Worm (Caenorhabditis elegans) whole organism, mixed stage, embryonic: Measurements from ENCODE around the gene F31D4.8.

ENCODE experiments used
- M03D4.4 ChIP-seq: sonication (generic microtip); optimal IDR thresholded peaks from 2 replicates; lab custom pipeline; 2017; ENCODE audit warnings: mild to moderate bottlenecking, missing genetic modification characterization, missing compliant biosample characterization
- blmp-1 ChIP-seq: fragments of 150-350 bp; optimal IDR thresholded peaks from 2 replicates; lab custom pipeline; 2014; ENCODE audit warnings: missing biosample characterization, missing genetic modification characterization
- ceh-39 ChIP-seq: fragments of 150-350 bp; optimal IDR thresholded peaks from 2 replicates; lab custom pipeline; 2014; ENCODE audit warnings: missing biosample characterization, missing genetic modification characterization
- ceh-43 ChIP-seq: fragments of 200-800 bp; sonication (Bioruptor generic); optimal IDR thresholded peaks from 2 replicates; lab custom pipeline; 2018; ENCODE audit warnings: mild to moderate bottlenecking, missing genetic modification characterization, moderate library complexity, missing compliant biosample characterization
- ceh-83 ChIP-seq: fragments of 200-800 bp; sonication (Bioruptor generic); optimal IDR thresholded peaks from 2 replicates; lab custom pipeline; 2018; ENCODE audit warnings: mild to moderate bottlenecking, missing genetic modification characterization, missing compliant biosample characterization
- ces-1 ChIP-seq: fragments of 150-350 bp; optimal IDR thresholded peaks from 2 replicates; lab custom pipeline; 2014; ENCODE audit warnings: missing biosample characterization, missing genetic modification reagents, missing genetic modification characterization
- cnd-1 ChIP-seq: fragments of 200-800 bp; sonication (Bioruptor generic); optimal IDR thresholded peaks from 2 replicates; lab custom pipeline; 2018; ENCODE audit warnings: mild to moderate bottlenecking, missing genetic modification characterization, missing compliant biosample characterization
- elt-1 ChIP-seq: sonication (generic microtip); optimal IDR thresholded peaks from 2 replicates; lab custom pipeline; 2017; ENCODE audit warnings: missing genetic modification characterization, mild to moderate bottlenecking, missing compliant biosample characterization, antibody characterized with exemption, moderate library complexity, borderline replicate concordance; ENCODE audit not compliant: insufficient read depth
- flh-1 ChIP-seq: fragments of 200-800 bp; sonication (Bioruptor generic); optimal IDR thresholded peaks from 2 replicates; lab custom pipeline; 2018; ENCODE audit warnings: mild to moderate bottlenecking, missing genetic modification characterization, moderate library complexity, missing compliant biosample characterization
- ham-2 ChIP-seq: fragments of 200-800 bp; sonication (Bioruptor generic); optimal IDR thresholded peaks from 2 replicates; lab custom pipeline; 2018; ENCODE audit warnings: mild to moderate bottlenecking, missing genetic modification characterization, missing compliant biosample characterization
- hlh-1 ChIP-seq: fragments of 150-350 bp; optimal IDR thresholded peaks from 2 replicates; lab custom pipeline; 2014; ENCODE audit warnings: missing biosample characterization, missing genetic modification reagents, missing genetic modification characterization
- lin-13 ChIP-seq: fragments of 150-350 bp; optimal IDR thresholded peaks from 2 replicates; lab custom pipeline; 2014; ENCODE audit warnings: missing biosample characterization, missing genetic modification characterization
- mab-5 ChIP-seq: fragments of 150-350 bp; optimal IDR thresholded peaks from 2 replicates; lab custom pipeline; 2014; ENCODE audit warnings: missing biosample characterization, missing genetic modification characterization
- mep-1 ChIP-seq: fragments of 150-350 bp; optimal IDR thresholded peaks from 2 replicates; lab custom pipeline; 2017; ENCODE audit warnings: missing biosample characterization, missing genetic modification reagents, missing genetic modification characterization, inconsistent platforms
- mls-2 ChIP-seq: sonication (generic microtip); optimal IDR thresholded peaks from 2 replicates; lab custom pipeline; 2016; ENCODE audit warnings: mild to moderate bottlenecking, missing genetic modification characterization, moderate library complexity, missing compliant biosample characterization
- nhr-12 ChIP-seq: fragments of 150-350 bp; optimal IDR thresholded peaks from 2 replicates; lab custom pipeline; 2014; ENCODE audit warnings: missing biosample characterization, missing genetic modification characterization
- nhr-237 ChIP-seq: fragments of 150-350 bp; optimal IDR thresholded peaks from 2 replicates; lab custom pipeline; 2014; ENCODE audit warnings: missing biosample characterization, missing genetic modification characterization
- nhr-28 ChIP-seq: fragments of 150-350 bp; optimal IDR thresholded peaks from 2 replicates; lab custom pipeline; 2014; ENCODE audit warnings: missing biosample characterization, missing genetic modification characterization
- nhr-76 ChIP-seq: sonication (generic microtip); optimal IDR thresholded peaks from 2 replicates; lab custom pipeline; 2017; ENCODE audit warnings: missing biosample characterization, missing genetic modification characterization
- pha-4 ChIP-seq: fragments of 150-350 bp; optimal IDR thresholded peaks from 2 replicates; lab custom pipeline; 2018; ENCODE audit warnings: missing biosample characterization, missing genetic modification reagents, missing genetic modification characterization
- sem-2 ChIP-seq: fragments of 200-800 bp; sonication (Bioruptor generic); optimal IDR thresholded peaks from 2 replicates; lab custom pipeline; 2018; ENCODE audit warnings: mild to moderate bottlenecking, missing genetic modification characterization, missing compliant biosample characterization
- sptf-1 ChIP-seq: sonication (generic microtip); optimal IDR thresholded peaks from 2 replicates; lab custom pipeline; 2017; ENCODE audit warnings: mild to moderate bottlenecking, missing genetic modification characterization, moderate library complexity, missing compliant biosample characterization
- tbx-8 ChIP-seq: fragments of 200-800 bp; sonication (Bioruptor generic); optimal IDR thresholded peaks from 2 replicates; lab custom pipeline; 2018; ENCODE audit warnings: mild to moderate bottlenecking, missing genetic modification characterization, moderate library complexity, missing compliant biosample characterization
- unc-120 ChIP-seq: sonication (generic microtip); optimal IDR thresholded peaks from 2 replicates; lab custom pipeline; 2017; ENCODE audit warnings: missing genetic modification characterization, missing compliant biosample characterization; ENCODE audit not compliant: poor library complexity, severe bottlenecking
- unc-39 ChIP-seq: fragments of 150-350 bp; optimal IDR thresholded peaks from 2 replicates; lab custom pipeline; 2014; ENCODE audit warnings: missing biosample characterization, missing genetic modification characterization
- unc-62 ChIP-seq: fragments of 150-350 bp; optimal IDR thresholded peaks from 2 replicates; lab custom pipeline; 2014; ENCODE audit warnings: missing biosample characterization, missing genetic modification reagents, missing genetic modification characterization
- zip-8 ChIP-seq: fragments of 150-350 bp; optimal IDR thresholded peaks from 2 replicates; lab custom pipeline; 2014; ENCODE audit warnings: missing biosample characterization, missing genetic modification characterization
- ztf-11 ChIP-seq: fragments of 150-350 bp; optimal IDR thresholded peaks from 2 replicates; lab custom pipeline; 2014; ENCODE audit warnings: missing biosample characterization, missing genetic modification characterization

F31D4.8 gene

ce11 chrV:20828820-20829219, 39.4 kb downstream of the F31D4.8 start, which contains the start of gene sbt-1:
TSS of gene sbt-1 (minus strand) at chrV:20828881.
- TF ChIP-seq unc-39 (no peak), mep-1 (tag; lab: Kevin White, UChicago) (peak; percentile 5), ces-1 (GFP tag; lab: Kevin White, UChicago) (peak; percentile 70), unc-120 (tag; lab: Kevin White, UChicago) (no peak), nhr-12 (no peak)
- TF ChIP-seq, all 35 proteins: peak for 2

DNA sequence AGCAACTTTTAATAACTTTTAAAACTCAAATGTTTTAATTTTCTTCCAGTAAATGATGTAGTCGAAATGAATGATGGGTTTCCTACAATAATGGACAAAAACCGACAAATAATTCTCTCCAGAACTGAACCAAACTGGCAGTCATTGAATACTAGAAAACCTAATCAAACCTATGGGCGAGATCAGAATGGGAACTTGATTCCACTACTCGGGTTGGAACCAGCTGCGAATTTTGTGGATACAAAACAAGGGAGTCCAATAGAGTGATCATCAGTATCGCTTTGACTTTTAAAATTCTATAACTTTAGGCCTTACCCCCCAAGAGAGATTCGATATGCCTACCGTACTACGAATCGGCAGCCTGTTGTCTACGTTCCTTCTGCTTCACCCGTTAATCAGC, 41.6 kb downstream of the F31D4.8 start:
- no peak for TF ChIP-seq lin-13 (tag; lab: Kevin White, UChicago)
- TF ChIP-seq cnd-1, result no peak
- TF ChIP-seq mab-5 (tag; lab: Kevin White, UChicago), result no peak
- TF ChIP-seq elt-1 (tag; lab: Kevin White, UChicago), result no peak
- TF ChIP-seq mep-1 (tag; lab: Kevin White, UChicago), result no peak
- TF ChIP-seq nhr-28 (tag; lab: Kevin White, UChicago), result no peak
- no peak for TF ChIP-seq ceh-43
- no peak for TF ChIP-seq M03D4.4 (tag; lab: Kevin White, UChicago)
- no peak for TF ChIP-seq nhr-237 (tag; lab: Kevin White, UChicago)
- no peak for TF ChIP-seq unc-120 (tag; lab: Kevin White, UChicago)
- no peak for TF ChIP-seq blmp-1 (tag; lab: Kevin White, UChicago)
- no peak for TF ChIP-seq ham-2
- TF ChIP-seq mls-2 (tag; lab: Kevin White, UChicago), result no peak
- TF ChIP-seq nhr-76 (tag; lab: Kevin White, UChicago), result no peak
- no peak for TF ChIP-seq tbx-8 (GFP tag; lab: Kevin White, UChicago)
- TF ChIP-seq ceh-39 (tag; lab: Kevin White, UChicago), result no peak
- no peak for TF ChIP-seq unc-39

DNA sequence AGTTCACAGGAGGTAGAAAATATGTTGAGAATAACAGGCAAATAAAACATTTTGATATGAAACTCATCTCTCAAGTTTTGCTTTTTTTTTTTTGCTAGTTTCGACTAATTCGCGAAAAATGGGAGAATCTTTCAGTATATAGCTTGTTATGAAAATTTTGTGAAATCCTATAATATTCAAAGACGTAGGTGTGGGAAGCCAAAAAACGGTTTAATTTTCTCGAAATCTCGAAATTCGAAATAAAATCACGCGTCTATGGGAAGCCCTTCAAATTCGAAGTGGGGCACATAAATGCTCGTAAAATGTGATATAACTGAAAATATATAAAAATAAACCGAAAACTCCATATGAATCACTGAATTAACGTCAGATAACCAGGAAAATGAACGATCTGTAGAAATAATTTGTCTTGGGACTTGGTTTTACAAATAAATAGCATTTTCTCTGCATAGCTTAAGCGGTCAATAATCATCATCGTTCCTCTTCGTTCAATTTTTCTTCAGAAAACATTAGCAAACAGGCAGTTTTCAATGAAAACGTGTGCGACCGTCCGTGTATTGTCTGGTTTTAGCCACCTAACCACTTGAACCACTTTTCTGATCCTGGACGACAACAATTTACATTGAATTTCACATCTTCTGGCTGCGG, 43.1 kb downstream of the F31D4.8 start, which contains the start of the genes gcy-22 and grl-14:
Gene gcy-22 (minus strand): TSS at position 101 of the 648 bp plus-strand sequence.
Gene grl-14 (plus strand): TSS at position 598 of the 648 bp plus-strand sequence.
- TF ChIP-seq lin-13 (tag; lab: Kevin White, UChicago) (no peak), cnd-1 (no peak), zip-8 (tag; lab: Kevin White, UChicago) (no peak), mab-5 (tag; lab: Kevin White, UChicago) (no peak), ces-1 (GFP tag; lab: Kevin White, UChicago) (no peak), unc-39 (no peak), hlh-1 (tag; lab: Kevin White, UChicago) (no peak), nhr-237 (tag; lab: Kevin White, UChicago) (no peak), flh-1 (no peak), pha-4 (tag; lab: Kevin White, UChicago) (no peak), ztf-11 (tag; lab: Kevin White, UChicago) (no peak), ceh-39 (tag; lab: Kevin White, UChicago) (no peak), sem-2 (no peak), nhr-28 (tag; lab: Kevin White, UChicago) (no peak), sptf-1 (tag; lab: Kevin White, UChicago) (no peak), unc-62 (GFP tag; lab: Kevin White, UChicago) (no peak), mep-1 (tag; lab: Kevin White, UChicago) (no peak), ham-2 (no peak)

DNA sequence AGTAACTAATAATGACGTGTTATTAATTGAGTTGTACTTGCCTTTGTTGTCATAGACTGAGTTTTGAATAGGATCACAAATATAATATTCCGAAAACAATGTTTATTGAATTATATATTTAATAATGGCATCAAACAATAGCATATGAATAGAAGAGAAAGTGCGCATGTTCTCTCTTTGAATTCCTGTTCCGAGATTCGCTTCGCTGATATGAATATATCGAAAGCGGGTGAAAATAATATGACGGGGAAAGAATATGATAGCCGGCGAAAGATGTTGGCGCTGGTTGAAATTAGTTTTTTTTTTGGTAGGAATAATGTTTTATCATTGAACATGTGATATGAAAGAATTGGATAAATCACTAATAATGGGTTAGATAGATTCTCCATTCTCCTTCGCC, 48.2 kb downstream of the F31D4.8 start, which contains the start of gene T03D8.6:
Gene T03D8.6 (minus strand): TSS at position 298 of the 400 bp plus-strand sequence.
- peak; percentile 19 for TF ChIP-seq ces-1 (GFP tag; lab: Kevin White, UChicago)
- TF ChIP-seq ceh-83 (GFP tag; lab: Kevin White, UChicago), result no peak
- no peak for TF ChIP-seq pha-4 (tag; lab: Kevin White, UChicago)
- TF ChIP-seq blmp-1 (tag; lab: Kevin White, UChicago), result peak; percentile 79
- no peak for TF ChIP-seq ztf-11 (tag; lab: Kevin White, UChicago)
